Worm (Caenorhabditis elegans): ENCODE measurements around the gene egl-36.

Gene egl-36

DNA sequence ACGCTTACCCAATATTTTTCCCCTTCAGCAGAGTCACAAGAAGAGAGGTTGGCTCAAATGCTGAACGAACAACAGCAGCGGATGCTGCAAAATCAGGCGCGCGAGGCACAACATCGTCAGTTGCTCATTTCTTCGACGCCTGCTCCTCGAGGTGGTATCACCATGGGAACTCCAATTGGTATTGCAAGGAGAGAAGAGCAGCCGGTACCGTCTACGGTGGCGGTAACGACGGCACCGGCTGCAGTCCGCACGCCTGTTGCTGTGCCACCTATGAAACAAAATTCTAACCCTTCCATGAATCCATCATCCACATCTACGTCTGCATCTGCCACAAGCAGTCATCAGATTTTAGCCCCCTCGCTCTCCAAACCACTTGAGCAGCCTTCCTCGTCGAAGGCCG, 40.7 kb downstream of the egl-36 start:
- TF ChIP-seq nfyb-1 (GFP tag; IDR thresholded peaks at IDR 0.05) (0 out of 2 replicates have a peak, but pooled peaks have one; percentile 10), nhr-120 (GFP tag; IDR thresholded peaks at IDR 0.05) (no peak), zfh-2 (GFP tag; conservative IDR thresholded peaks at IDR 0.05) (peak; percentile 51; the same call in 1 of the 2 replicates), nfya-2 (GFP tag; IDR thresholded peaks at IDR 0.05) (0 out of 2 replicates have a peak, but pooled peaks have one; percentile 26)

DNA sequence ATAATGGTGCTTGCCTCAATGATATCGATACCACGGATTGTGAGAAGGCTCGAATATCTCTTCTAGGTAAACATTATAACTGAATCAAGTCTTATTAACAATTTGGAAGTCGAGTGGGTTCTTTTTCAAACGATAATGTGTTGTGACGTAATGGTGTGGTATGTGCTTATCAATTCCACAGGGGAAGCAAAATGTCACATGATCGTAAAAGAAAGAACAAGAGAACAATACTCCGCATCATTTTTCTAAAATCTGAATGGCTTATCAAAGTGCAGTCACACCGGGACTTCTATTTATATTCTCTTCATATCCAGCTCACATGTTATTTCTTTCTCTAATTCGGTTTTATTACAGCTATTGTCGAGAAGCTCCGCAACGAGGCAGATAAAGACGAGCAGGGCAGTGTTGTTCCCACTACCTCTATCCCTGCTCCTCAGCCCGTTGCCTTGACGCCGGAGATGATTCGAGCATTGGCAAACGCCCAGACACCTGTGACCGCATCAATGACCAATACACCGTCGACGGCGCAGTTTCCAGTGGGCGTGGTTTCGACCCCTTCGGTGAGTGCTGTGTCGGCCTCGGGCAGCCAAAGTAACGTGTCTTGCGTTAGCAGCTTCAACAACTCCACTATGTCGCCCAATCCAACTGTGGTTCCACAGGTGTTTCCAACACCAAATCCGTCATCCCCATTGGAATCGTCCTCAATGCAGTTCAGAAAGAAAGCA, 46.6 kb downstream of the egl-36 start:
- TF ChIP-seq snpc-1.3 (tag; optimal IDR thresholded peaks at IDR 0.05; ENCODE audit: insufficient read depth) (no peak), cebp-1 (GFP tag; IDR thresholded peaks at IDR 0.05) (no peak), cebp-1 (tag; optimal IDR thresholded peaks at IDR 0.05) (no peak), nhr-90 (tag; optimal IDR thresholded peaks at IDR 0.05) (no peak), F37B4.10 (GFP tag; IDR thresholded peaks at IDR 0.05) (0 out of 2 replicates have a peak, but pooled peaks have one; percentile 66), nhr-80 (tag; optimal IDR thresholded peaks at IDR 0.05) (peak; percentile 37), zfh-2 (GFP tag; conservative IDR thresholded peaks at IDR 0.05) (peak; percentile 63), F57A8.1 (GFP tag; optimal IDR thresholded peaks at IDR 0.05) (no peak), lin-26 (GFP tag; IDR thresholded peaks at IDR 0.05) (peak; percentile 34; the same call in 1 of the 2 replicates), rpc-1 (optimal IDR thresholded peaks at IDR 0.05) (no peak), rpc-1 (tag; optimal IDR thresholded peaks at IDR 0.05) (no peak), ztf-18 (tag; optimal IDR thresholded peaks at IDR 0.05) (no peak), ZK185.1 (tag; optimal IDR thresholded peaks at IDR 0.05; ENCODE audit: poor library complexity, severe bottlenecking) (peak; percentile 19), ztf-22 (GFP tag; optimal IDR thresholded peaks at IDR 0.05) (no peak), ceh-40 (GFP tag; IDR thresholded peaks at IDR 0.05) (no peak), repo-1 (tag; optimal IDR thresholded peaks at IDR 0.05) (peak; percentile 9)

ce11 chrX:10783822-10784221, 49.7 kb downstream of the egl-36 start, which contains the start of gene clc-4:
Gene clc-4 (minus strand): TSS chrX:10783922.
- TF ChIP-seq egl-44 (GFP tag; IDR thresholded peaks at IDR 0.05), result no peak
- no peak for TF ChIP-seq B0035.1 (tag; optimal IDR thresholded peaks at IDR 0.05)
- no peak for TF ChIP-seq mcd-1 (GFP tag; IDR thresholded peaks at IDR 0.05)
- TF ChIP-seq lin-26 (GFP tag; IDR thresholded peaks at IDR 0.05), result no peak
- no peak for TF ChIP-seq B0019.2 (GFP tag; conservative IDR thresholded peaks at IDR 0.05)
- TF ChIP-seq madf-8 (GFP tag; conservative IDR thresholded peaks at IDR 0.05), result no peak
- TF ChIP-seq ztf-3 (GFP tag; optimal IDR thresholded peaks at IDR 0.05), result no peak
- TF ChIP-seq ztf-22 (GFP tag; optimal IDR thresholded peaks at IDR 0.05), result no peak
- TF ChIP-seq rpc-1 (optimal IDR thresholded peaks at IDR 0.05), result no peak
- no peak for TF ChIP-seq rpc-1 (tag; optimal IDR thresholded peaks at IDR 0.05)
- TF ChIP-seq B0261.1 (tag; optimal IDR thresholded peaks at IDR 0.05), result no peak
- TF ChIP-seq nfyb-1 (GFP tag; IDR thresholded peaks at IDR 0.05), result no peak
- no peak for TF ChIP-seq C06A6.2 (GFP tag; conservative IDR thresholded peaks at IDR 0.05)
- no peak for TF ChIP-seq egl-18 (GFP tag; IDR thresholded peaks at IDR 0.05)
- no peak for TF ChIP-seq F52B5.7 (tag; optimal IDR thresholded peaks at IDR 0.05)
- no peak for TF ChIP-seq nhr-90 (tag; optimal IDR thresholded peaks at IDR 0.05)
- TF ChIP-seq sea-2 (GFP tag; IDR thresholded peaks at IDR 0.05), result no peak
- no peak for TF ChIP-seq madf-6 (GFP tag; IDR thresholded peaks at IDR 0.05)
- TF ChIP-seq lin-40 (tag; optimal IDR thresholded peaks at IDR 0.05), result no peak
- no peak for TF ChIP-seq snpc-3.4 (tag; optimal IDR thresholded peaks at IDR 0.05)
- TF ChIP-seq F57C9.4 (tag; optimal IDR thresholded peaks at IDR 0.05), result no peak
